Worm (Caenorhabditis elegans) whole organism, midembryonic: ENCODE measurements around the gene pqn-54.

Source experiments
- klf-2 ChIP-seq: fragments of 200-800 bp; sonication (Bioruptor generic); conservative IDR thresholded peaks from 2 replicates; pipeline ENCODE4 v1.3.6; 2022; ENCODE audit warnings: missing genetic modification reagents, missing genetic modification characterization, missing compliant biosample characterization
- ztf-29 ChIP-seq: fragments of 200-800 bp; sonication (Bioruptor generic); IDR thresholded peaks from 2 replicates; pipeline ENCODE4 v1.3.6; 2022; ENCODE audit warnings: missing genetic modification reagents, missing genetic modification characterization, missing compliant biosample characterization

DNA sequence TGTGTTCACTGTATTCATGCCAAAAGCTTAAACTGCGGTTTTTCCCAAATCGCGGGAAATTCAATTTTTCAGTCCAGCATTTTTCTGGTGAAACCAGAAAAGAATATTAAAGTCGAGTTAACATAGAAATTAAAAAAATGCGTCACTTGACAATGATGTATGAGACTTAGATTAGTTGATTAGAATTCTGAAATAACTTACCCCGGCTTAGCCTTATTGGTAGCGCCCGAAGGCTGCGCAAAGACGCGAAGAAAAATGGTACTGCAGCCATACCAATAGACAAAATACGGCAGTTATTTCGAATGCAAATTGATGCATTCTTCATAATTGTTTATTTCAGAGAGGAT lies 31.4 kb upstream of the pqn-54 start:
- TF ChIP-seq ztf-29 (no peak), klf-2 (GFP tag; lab: Robert Waterston, UW) (no peak)
